Worm (Caenorhabditis elegans) whole organism, mixed stage, embryonic: ENCODE results near the gene raga-1.

Source experiments
- hlh-1 ChIP-seq: fragments of 150-350 bp; optimal IDR thresholded peaks from 2 replicates; lab custom pipeline; 2014; ENCODE audit warnings: missing biosample characterization, missing genetic modification reagents, missing genetic modification characterization
- lsy-2 ChIP-seq: fragments of 150-350 bp; optimal IDR thresholded peaks from 2 replicates; lab custom pipeline; 2014; ENCODE audit warnings: missing biosample characterization, missing genetic modification characterization
- nhr-237 ChIP-seq: fragments of 150-350 bp; optimal IDR thresholded peaks from 2 replicates; lab custom pipeline; 2014; ENCODE audit warnings: missing biosample characterization, missing genetic modification characterization
- nhr-28 ChIP-seq: fragments of 150-350 bp; optimal IDR thresholded peaks from 2 replicates; lab custom pipeline; 2014; ENCODE audit warnings: missing biosample characterization, missing genetic modification characterization
- pha-4 ChIP-seq: fragments of 150-350 bp; optimal IDR thresholded peaks from 2 replicates; lab custom pipeline; 2018; ENCODE audit warnings: missing biosample characterization, missing genetic modification reagents, missing genetic modification characterization
- unc-39 ChIP-seq: fragments of 150-350 bp; optimal IDR thresholded peaks from 2 replicates; lab custom pipeline; 2014; ENCODE audit warnings: missing biosample characterization, missing genetic modification characterization

ce11 chrII:11314165-11314564 is 13.0 kb downstream of the raga-1 start, which contains the start of gene T24F1.4:
- TF ChIP-seq unc-39 (tag; lab: Kevin White, UChicago), result no peak
- TF ChIP-seq lsy-2 (tag; lab: Kevin White, UChicago), result no peak
- TF ChIP-seq nhr-237 (tag; lab: Kevin White, UChicago), result no peak
- TF ChIP-seq nhr-28 (tag; lab: Kevin White, UChicago), result no peak
- no peak for TF ChIP-seq hlh-1
- no peak for TF ChIP-seq pha-4 (tag; lab: Kevin White, UChicago)
